Fruit fly (Drosophila melanogaster): ENCODE measurements around the gene Ugt302K1.

The Ugt302K1 gene

dm6 chr3R:11153799-11154273 lies at the start of gene Ugt302K1:
Gene Ugt302K1 (minus strand): TSS chr3R:11153849.
- peak; percentile 37 for TF ChIP-seq CG17801 (GFP tag; optimal IDR thresholded peaks at IDR 0.05; ENCODE audit: partially characterized antibody)

- no peak for TF ChIP-seq CG17801 (GFP tag; optimal IDR thresholded peaks at IDR 0.05; ENCODE audit: partially characterized antibody)
These were observed 47.3 kb upstream of the Ugt302K1 start for dm6 chr3R:11200885-11201421.

DNA sequence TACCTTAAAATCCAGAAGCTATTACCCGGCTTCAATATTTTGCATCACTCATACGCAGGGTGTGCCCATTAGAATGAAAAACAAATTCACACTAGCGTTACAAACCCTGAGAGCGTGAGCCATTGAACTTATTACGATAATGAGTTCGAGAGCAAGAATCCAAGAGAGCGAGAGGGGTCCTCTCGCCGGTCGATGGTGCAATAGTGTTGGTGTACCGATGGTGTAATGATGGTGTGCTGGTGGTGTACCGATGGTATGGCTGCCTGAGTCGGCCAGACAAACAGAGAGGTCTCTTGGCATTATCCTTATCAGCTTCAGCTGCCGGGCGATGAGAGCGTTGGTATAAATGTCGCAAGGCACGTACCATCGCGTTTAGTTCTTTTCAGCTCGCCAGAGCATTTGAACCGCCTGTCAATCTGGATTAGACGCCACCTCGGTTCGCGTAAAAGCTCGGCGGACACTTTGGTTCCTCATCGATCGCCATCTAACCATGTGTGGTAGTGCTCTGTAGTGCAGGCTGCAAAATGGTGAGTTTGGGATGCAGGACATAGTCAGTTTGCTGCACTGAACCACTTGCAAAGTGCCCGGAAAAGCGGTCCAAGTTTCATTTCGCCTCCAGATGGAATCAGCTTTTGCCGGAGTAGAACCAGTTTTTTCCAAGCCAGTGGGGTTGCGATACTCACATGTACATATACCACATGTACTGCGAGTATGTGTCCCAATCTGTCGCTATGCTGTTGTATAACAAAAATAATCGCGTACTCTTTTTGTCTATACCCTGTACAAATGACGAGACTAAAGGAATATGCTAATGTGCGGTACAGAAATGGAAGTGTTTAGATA lies 46.6 kb upstream of the Ugt302K1 start:
- no peak for TF ChIP-seq CG17801 (GFP tag; optimal IDR thresholded peaks at IDR 0.05; ENCODE audit: partially characterized antibody)

DNA sequence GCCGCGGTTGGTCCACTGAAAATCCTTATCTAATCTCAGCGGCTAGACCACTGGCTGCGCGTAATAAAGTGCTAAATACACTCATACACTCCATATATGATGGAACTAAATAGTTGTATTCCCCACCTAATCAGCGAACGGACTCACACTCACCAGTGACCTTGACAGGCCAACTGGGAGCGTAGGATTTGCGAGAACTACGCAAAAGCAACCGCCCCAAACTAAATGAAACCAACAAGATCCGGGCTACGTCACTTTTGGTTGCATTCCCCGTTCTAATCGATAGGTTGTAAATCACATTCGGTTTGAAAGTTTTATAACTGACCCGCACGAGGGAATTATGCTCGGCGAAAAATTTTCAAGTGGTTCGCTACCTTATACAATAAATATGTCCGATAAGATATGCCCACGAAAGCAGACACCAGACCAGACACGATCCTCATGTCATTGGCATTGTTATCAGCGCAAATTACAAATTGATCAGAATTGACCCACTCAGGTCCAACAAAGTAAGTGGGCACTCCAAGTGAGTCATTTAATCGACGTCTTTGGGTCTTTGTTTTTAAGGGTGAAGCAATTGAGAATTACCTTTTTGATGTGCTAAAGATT lies 45.7 kb upstream of the Ugt302K1 start:
- no peak for TF ChIP-seq CG17801 (GFP tag; optimal IDR thresholded peaks at IDR 0.05; ENCODE audit: partially characterized antibody)

DNA sequence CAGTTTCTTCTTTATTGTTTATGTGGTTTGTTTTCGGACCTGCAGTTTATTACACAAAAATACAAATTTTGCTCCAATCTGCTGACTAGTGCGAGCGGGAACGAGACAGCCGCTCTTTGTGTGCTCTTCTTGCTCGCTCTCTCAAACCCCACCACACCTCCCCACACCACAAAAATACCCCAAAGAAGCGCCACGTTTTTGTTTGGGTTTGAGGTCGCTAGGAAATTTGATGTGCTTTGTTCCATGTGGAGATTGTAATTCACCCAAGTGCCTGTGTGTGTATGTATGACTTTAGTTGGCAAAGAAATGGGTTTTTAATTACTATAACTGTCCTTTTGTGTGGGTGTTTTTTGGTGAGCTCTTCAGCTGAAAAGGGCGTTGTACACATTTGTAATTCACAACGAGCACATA lies 44.4 kb upstream of the Ugt302K1 start:
- TF ChIP-seq CG17801 (GFP tag; optimal IDR thresholded peaks at IDR 0.05; ENCODE audit: partially characterized antibody): peak; percentile 37

DNA sequence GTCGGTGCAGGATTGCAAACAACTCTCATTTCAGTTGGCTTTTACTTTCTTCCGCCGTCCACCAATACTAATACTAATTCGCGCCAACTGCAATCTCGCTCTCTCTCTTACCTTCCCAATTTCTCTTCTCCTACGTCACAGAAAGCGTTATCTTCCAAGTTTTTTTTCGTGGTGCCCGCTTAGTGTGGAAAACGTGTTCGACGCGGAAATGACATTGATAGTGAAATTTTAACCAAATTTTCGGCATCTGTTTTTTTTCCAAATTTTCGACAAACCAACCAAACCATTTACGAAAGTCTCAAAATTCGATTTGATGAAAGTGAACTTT lies 43.7 kb upstream of the Ugt302K1 start, which contains the start of gene cu:
Gene cu (plus strand): TSS at position 204 of the 328 bp plus-strand sequence.
- no peak for TF ChIP-seq CG17801 (GFP tag; optimal IDR thresholded peaks at IDR 0.05; ENCODE audit: partially characterized antibody)

DNA sequence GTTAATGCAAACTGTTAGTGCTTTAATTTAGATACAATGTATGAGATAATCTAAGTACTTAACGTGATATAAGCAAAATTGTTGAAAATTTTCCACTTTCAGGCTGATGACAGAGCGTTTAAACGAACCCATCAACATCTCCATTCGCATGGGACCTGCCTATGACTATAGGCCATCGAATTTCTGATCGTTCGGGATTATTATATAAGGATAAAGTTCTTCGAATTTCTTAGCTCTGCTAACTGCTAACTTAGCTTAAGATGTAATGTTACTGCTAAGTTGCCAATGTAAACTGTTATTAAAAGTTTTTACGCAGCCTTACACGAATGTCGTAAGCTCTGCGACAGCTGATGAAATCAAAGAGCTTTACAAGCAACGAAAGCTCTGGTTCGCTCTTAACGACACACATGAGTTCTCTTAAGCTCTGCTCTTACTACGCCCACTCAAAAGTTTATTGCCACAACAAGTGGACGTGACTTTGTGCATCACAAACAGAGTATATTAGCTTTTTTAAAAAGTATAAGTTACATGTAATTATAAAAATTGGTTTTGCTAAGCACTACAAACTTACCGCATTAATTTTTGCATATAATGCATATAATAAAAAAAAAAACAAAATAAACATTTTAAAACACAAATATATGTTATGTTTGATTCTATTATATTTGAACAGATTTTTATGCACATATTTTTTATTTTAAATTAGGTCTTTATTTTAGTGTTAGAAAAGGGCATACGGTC lies 43.2 kb upstream of the Ugt302K1 start:
- peak; percentile 83 for TF ChIP-seq CG17801 (GFP tag; optimal IDR thresholded peaks at IDR 0.05; ENCODE audit: partially characterized antibody)

dm6 chr3R:11195792-11196191 lies 42.1 kb upstream of the Ugt302K1 start, which contains the start of gene CG18577:
Gene CG18577 (plus strand): TSS chr3R:11196092.
- no peak for TF ChIP-seq CG17801 (GFP tag; optimal IDR thresholded peaks at IDR 0.05; ENCODE audit: partially characterized antibody)

dm6 chr3R:11178300-11178699 lies 24.7 kb upstream of the Ugt302K1 start:
- TF ChIP-seq CG17801 (GFP tag; optimal IDR thresholded peaks at IDR 0.05; ENCODE audit: partially characterized antibody): no peak

DNA sequence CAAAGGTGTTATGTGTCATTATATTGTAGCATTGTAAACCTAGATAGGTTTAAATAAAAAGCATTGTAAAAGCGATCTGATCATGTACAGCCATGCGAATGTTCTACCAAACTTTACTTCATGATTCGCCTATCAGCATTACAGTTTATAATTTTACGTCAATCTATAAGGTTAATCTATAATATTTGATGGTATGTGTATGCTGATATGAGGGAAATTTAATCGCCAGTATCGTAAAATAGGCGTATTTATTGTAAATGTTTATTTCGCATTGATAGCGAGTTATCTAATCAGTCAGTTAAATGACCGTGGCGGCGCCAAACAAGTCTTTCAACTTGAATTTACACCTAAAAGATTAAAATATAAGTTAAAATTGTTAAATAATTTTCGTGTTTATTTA lies 23.9 kb upstream of the Ugt302K1 start:
- no peak for TF ChIP-seq CG17801 (GFP tag; optimal IDR thresholded peaks at IDR 0.05; ENCODE audit: partially characterized antibody)

- TF ChIP-seq CG17801 (GFP tag; optimal IDR thresholded peaks at IDR 0.05; ENCODE audit: partially characterized antibody): no peak
These were observed 22.1 kb upstream of the Ugt302K1 start for dm6 chr3R:11175777-11176176.

- no peak for TF ChIP-seq CG17801 (GFP tag; optimal IDR thresholded peaks at IDR 0.05; ENCODE audit: partially characterized antibody)
These were observed 21.7 kb upstream of the Ugt302K1 start, which contains the start of the genes Ugt304A1 and Ugt303A1 for dm6 chr3R:11175308-11175707. Gene Ugt304A1 (minus strand): TSS chr3R:11175408. Gene Ugt303A1 (plus strand): TSS chr3R:11175529.

dm6 chr3R:11173169-11173506 lies 19.5 kb upstream of the Ugt302K1 start:
- TF ChIP-seq CG17801 (GFP tag; optimal IDR thresholded peaks at IDR 0.05; ENCODE audit: partially characterized antibody): peak; percentile 65

dm6 chr3R:11172460-11173168 lies 19.0 kb upstream of the Ugt302K1 start, which contains the start of gene Ugt35A1:
Gene Ugt35A1 (minus strand): TSS chr3R:11172664.
- TF ChIP-seq CG17801 (GFP tag; optimal IDR thresholded peaks at IDR 0.05; ENCODE audit: partially characterized antibody): no peak
